Worm (Caenorhabditis elegans) whole organism, mixed stage, embryonic: Measurements from ENCODE around the gene dnj-17.

Source experiments
- ces-1 ChIP-seq: fragments of 150-350 bp; optimal IDR thresholded peaks from 2 replicates; lab custom pipeline; 2014; ENCODE audit warnings: missing biosample characterization, missing genetic modification reagents, missing genetic modification characterization
- flh-1 ChIP-seq: fragments of 200-800 bp; sonication (Bioruptor generic); optimal IDR thresholded peaks from 2 replicates; lab custom pipeline; 2018; ENCODE audit warnings: mild to moderate bottlenecking, missing genetic modification characterization, moderate library complexity, missing compliant biosample characterization
- lin-32 ChIP-seq: fragments of 200-800 bp; sonication (Bioruptor generic); optimal IDR thresholded peaks from 2 replicates; lab custom pipeline; 2018; ENCODE audit warnings: mild to moderate bottlenecking, missing genetic modification characterization, missing compliant biosample characterization
- lsy-2 ChIP-seq: fragments of 150-350 bp; optimal IDR thresholded peaks from 2 replicates; lab custom pipeline; 2014; ENCODE audit warnings: missing biosample characterization, missing genetic modification characterization
- mab-5 ChIP-seq: fragments of 150-350 bp; optimal IDR thresholded peaks from 2 replicates; lab custom pipeline; 2014; ENCODE audit warnings: missing biosample characterization, missing genetic modification characterization
- nhr-12 ChIP-seq: fragments of 150-350 bp; optimal IDR thresholded peaks from 2 replicates; lab custom pipeline; 2014; ENCODE audit warnings: missing biosample characterization, missing genetic modification characterization
- nhr-2 ChIP-seq: fragments of 150-350 bp; optimal IDR thresholded peaks from 2 replicates; lab custom pipeline; 2014; ENCODE audit warnings: missing biosample characterization, missing genetic modification characterization
- snpc-4 ChIP-seq: fragments of 150-350 bp; optimal IDR thresholded peaks from 2 replicates; lab custom pipeline; 2014; ENCODE audit warnings: missing biosample characterization, missing genetic modification characterization

DNA sequence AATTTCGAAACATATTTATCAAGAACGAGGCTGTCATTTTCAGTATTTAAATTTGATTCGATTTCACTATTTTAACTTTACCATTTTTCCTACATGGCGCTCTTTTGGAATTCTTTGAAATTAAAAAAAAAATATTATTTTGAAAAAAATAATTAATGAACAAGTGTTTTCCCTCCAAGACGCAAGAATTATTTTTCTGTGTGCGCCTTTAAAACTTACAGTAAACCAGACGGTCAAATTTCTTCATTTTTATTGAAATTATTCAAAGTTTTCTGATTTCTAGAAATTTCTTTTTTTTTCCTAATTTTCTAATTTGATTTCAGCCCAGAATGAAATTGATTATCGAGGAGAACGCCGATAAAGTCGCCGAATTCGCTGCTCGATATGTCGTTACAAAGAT, 4.1 kb downstream of the dnj-17 start, which contains the start of gene T03F6.3:
- TF ChIP-seq ces-1 (GFP tag; lab: Kevin White, UChicago), result no peak
- no peak for TF ChIP-seq flh-1 (GFP tag; lab: Kevin White, UChicago)
- no peak for TF ChIP-seq nhr-2
- TF ChIP-seq lin-32 (GFP tag; lab: Kevin White, UChicago), result no peak
- no peak for TF ChIP-seq lsy-2 (tag; lab: Kevin White, UChicago)
- no peak for TF ChIP-seq nhr-12 (tag; lab: Kevin White, UChicago)
- TF ChIP-seq snpc-4 (tag; lab: Kevin White, UChicago), result no peak
- no peak for TF ChIP-seq mab-5 (tag; lab: Kevin White, UChicago)
